Worm (Caenorhabditis elegans) whole organism, midembryonic: Measurements from ENCODE around the gene AH9.3.
A peak's percentile ranks its signal among the peaks of the same experiment; 100 is the strongest.

Source experiments
- T22C8.4 ChIP-seq: fragments of 200-800 bp; sonication (Bioruptor generic); IDR thresholded peaks from 2 replicates; pipeline ENCODE4 v1.3.6; 2022; ENCODE audit warnings: missing genetic modification characterization, missing compliant biosample characterization
- cog-1 ChIP-seq: sonication (generic microtip); optimal IDR thresholded peaks from 2 replicates; lab custom pipeline; 2016; ENCODE audit warnings: missing genetic modification characterization, missing compliant biosample characterization
- flt-1 ChIP-seq: fragments of 200-800 bp; sonication (Bioruptor generic); IDR thresholded peaks from 2 replicates; pipeline ENCODE4 v1.3.6; 2022; ENCODE audit warnings: missing genetic modification characterization, missing compliant biosample characterization
- klf-2 ChIP-seq: fragments of 200-800 bp; sonication (Bioruptor generic); conservative IDR thresholded peaks from 2 replicates; pipeline ENCODE4 v1.3.6; 2022; ENCODE audit warnings: missing genetic modification reagents, missing genetic modification characterization, missing compliant biosample characterization
- med-1 ChIP-seq: sonication (generic microtip); optimal IDR thresholded peaks from 2 replicates; lab custom pipeline; 2017; ENCODE audit warnings: missing genetic modification characterization, mild to moderate bottlenecking, missing compliant biosample characterization, antibody characterized with exemption, missing genetic modification reagents; ENCODE audit not compliant: insufficient read depth
- ref-1 ChIP-seq: fragments of 200-800 bp; sonication (Bioruptor generic); conservative IDR thresholded peaks from 2 replicates; pipeline ENCODE4 v1.3.6; 2022; ENCODE audit warnings: missing genetic modification reagents, missing genetic modification characterization, missing compliant biosample characterization
- tab-1 ChIP-seq: fragments of 200-800 bp; sonication (Bioruptor generic); IDR thresholded peaks from 2 replicates; pipeline ENCODE4 v1.3.6; 2022; ENCODE audit warnings: missing genetic modification characterization, missing compliant biosample characterization
- ztf-23 ChIP-seq: fragments of 200-800 bp; sonication (Bioruptor generic); IDR thresholded peaks from 2 replicates; pipeline ENCODE4 v1.3.6; 2022; ENCODE audit warnings: missing genetic modification reagents, missing genetic modification characterization, missing compliant biosample characterization
- ztf-29 ChIP-seq: fragments of 200-800 bp; sonication (Bioruptor generic); IDR thresholded peaks from 2 replicates; pipeline ENCODE4 v1.3.6; 2022; ENCODE audit warnings: missing genetic modification reagents, missing genetic modification characterization, missing compliant biosample characterization

Gene AH9.3

DNA sequence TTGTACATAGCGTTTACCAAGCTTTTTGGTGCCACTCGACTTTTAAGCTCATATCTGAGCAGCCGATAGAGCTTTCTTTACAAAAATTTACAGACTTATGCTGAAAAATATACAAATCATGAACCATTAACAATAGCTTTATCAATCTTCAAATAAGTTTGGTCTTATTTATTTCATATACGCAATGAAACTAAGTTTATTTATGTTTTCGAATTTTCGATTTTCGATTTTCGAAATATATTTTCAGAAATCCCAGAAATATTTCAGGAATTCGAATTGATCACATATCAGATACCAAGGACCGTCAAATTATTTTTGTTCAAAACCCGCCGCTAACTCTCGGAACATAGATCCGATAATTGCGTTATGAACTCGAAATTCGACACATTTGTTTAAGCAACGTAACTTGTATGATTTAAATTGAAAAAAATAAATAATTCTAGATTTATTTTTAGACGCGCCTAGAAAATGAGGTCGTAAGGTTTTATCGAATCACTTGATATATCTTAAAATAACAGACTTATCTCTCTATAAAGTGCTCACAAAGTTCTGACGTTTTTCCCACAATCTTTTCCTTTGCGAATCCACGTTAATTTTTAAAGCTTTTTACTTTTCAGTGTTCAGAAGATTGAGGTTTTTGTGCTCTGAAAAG is 19.6 kb downstream of the AH9.3 start:
- TF ChIP-seq T22C8.4 (GFP tag; lab: Robert Waterston, UW): no peak

DNA sequence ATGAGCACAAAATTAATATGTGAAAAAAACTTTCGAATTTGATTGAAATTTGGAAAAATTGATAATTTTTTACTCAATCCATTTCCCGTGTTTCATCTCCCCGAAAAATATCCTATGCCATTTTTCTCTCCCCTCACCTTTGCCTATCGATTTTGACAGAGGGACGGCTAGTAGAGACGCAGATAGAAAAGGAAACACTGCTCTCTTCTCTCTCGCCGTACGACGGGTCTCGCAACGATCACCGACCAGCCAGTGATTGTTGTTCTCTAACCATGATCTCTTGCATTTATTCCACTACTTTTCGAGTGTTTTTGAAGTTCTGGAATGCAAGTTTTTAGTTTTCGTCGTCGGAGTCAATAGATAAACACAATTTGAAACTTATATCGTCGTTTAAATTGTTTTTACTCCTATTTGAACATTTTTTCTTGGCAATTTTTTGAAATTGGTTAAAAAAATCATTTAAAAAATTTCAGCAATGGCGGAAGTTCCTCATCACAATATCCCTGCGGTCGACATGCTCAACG is 23.4 kb downstream of the AH9.3 start, which contains the start of gene vha-15:
Gene vha-15 (plus strand): TSS at position 474 of the 524 bp plus-strand sequence.
- peak; percentile 62 for TF ChIP-seq cog-1 (tag; lab: Kevin White, UChicago)
- no peak for TF ChIP-seq ref-1 (GFP tag; lab: Robert Waterston, UW)
- no peak for TF ChIP-seq tab-1 (GFP tag; lab: Robert Waterston, UW)
- peak; percentile 85 for TF ChIP-seq T22C8.4 (GFP tag; lab: Robert Waterston, UW)
- TF ChIP-seq ztf-23 (GFP tag; lab: Robert Waterston, UW): 0 out of 2 replicates have a peak, but pooled peaks have one; percentile 15
- TF ChIP-seq med-1 (GFP tag; lab: Kevin White, UChicago): no peak
- TF ChIP-seq flt-1 (GFP tag; lab: Robert Waterston, UW): no peak

DNA sequence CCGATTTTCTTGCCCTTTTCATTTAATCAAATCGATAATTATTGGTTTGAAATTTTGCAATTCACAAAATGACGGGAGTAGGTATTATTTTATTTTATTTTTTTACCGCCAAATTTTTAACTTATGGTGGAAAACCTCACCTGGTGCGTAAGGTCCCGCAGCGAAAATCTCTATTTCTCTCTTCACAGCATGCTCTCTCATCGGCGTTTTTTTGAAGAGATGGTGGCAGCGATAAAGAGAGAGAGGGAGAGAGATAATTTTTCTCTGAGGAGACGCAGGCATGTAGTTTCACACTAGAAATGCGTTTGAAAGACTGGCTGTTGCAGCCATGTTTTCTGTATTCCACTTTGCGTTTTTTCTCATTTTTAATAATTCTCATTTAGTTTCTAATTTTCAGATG is 27.0 kb downstream of the AH9.3 start, which contains the start of gene T14F9.2:
Gene T14F9.2 (plus strand): TSS at position 396 of the 400 bp plus-strand sequence.
- TF ChIP-seq klf-2 (GFP tag; lab: Robert Waterston, UW) (no peak), ref-1 (GFP tag; lab: Robert Waterston, UW) (no peak), flt-1 (GFP tag; lab: Robert Waterston, UW) (no peak), T22C8.4 (GFP tag; lab: Robert Waterston, UW) (no peak), med-1 (GFP tag; lab: Kevin White, UChicago) (no peak), cog-1 (tag; lab: Kevin White, UChicago) (no peak), ztf-23 (GFP tag; lab: Robert Waterston, UW) (no peak), tab-1 (GFP tag; lab: Robert Waterston, UW) (no peak), ztf-29 (GFP tag; lab: Robert Waterston, UW) (no peak)

DNA sequence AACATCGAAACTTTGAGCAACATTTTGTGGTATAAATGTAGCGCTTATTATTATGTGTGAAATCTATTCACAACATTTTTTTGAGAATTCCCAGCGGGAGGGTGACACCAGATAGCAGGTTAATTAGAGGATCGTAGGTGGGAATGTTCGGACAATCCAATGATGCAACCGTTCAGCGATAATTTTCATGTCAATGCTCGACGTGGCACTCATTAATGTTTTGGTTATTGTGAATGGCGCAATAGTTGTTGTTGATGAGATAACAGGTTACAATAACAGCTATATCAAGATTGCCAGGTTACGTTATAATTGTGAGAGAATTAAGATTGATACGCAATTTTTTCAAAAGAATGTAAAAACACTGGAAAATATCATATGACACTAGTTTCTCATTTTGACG is 29.6 kb downstream of the AH9.3 start:
- TF ChIP-seq flt-1 (GFP tag; lab: Robert Waterston, UW) (no peak), tab-1 (GFP tag; lab: Robert Waterston, UW) (no peak), ztf-29 (GFP tag; lab: Robert Waterston, UW) (no peak), cog-1 (tag; lab: Kevin White, UChicago) (no peak), klf-2 (GFP tag; lab: Robert Waterston, UW) (no peak), T22C8.4 (GFP tag; lab: Robert Waterston, UW) (no peak), ref-1 (GFP tag; lab: Robert Waterston, UW) (no peak), ztf-23 (GFP tag; lab: Robert Waterston, UW) (no peak), med-1 (GFP tag; lab: Kevin White, UChicago) (no peak)

DNA sequence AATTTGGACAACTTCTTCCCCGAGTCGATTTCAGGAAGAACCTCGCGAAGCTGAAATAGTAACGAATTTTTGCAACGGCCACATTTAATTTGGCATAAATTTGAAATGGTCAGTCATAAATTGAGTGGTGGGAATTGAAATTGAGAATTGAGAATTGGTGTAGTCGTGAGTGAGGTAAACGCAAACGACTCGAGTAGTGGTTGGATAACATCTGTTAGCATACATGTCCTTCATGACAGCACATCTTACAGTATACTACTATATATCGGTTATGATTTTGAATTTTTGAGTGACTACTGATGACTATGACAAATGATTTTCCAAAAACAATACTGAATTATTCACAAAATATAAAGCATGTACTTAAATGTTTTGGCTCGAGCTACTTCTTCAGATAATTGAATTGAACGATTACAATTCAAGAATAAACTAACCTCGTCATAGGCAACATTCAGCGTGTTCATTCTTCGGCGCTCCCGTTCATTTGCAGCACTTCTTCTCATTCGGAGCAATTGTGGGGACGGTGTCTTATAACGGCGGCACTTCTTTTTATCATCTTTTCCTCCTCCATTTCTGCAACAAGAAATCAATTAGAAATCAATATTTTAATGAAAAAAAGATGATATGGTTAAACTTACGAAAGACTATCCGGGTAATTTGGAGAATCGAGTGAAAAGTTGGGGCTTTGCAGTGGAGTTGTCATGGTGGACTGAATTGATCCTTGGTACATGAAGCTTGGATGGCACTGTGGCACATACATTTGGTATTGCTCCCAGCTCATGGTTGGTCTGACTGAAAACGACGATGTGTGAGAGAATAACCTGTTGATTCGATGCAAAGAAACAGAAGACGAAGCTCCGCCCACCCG is 31.4 kb downstream of the AH9.3 start, which contains the start of gene lin-32:
Gene lin-32 (minus strand): TSS at position 818 of the 868 bp plus-strand sequence.
- no peak for TF ChIP-seq klf-2 (GFP tag; lab: Robert Waterston, UW)
- TF ChIP-seq ref-1 (GFP tag; lab: Robert Waterston, UW): no peak
- TF ChIP-seq ztf-23 (GFP tag; lab: Robert Waterston, UW): no peak
- no peak for TF ChIP-seq ztf-29 (GFP tag; lab: Robert Waterston, UW)
- no peak for TF ChIP-seq tab-1 (GFP tag; lab: Robert Waterston, UW)
- no peak for TF ChIP-seq T22C8.4 (GFP tag; lab: Robert Waterston, UW)
- no peak for TF ChIP-seq cog-1 (tag; lab: Kevin White, UChicago)
- no peak for TF ChIP-seq flt-1 (GFP tag; lab: Robert Waterston, UW)
- TF ChIP-seq med-1 (GFP tag; lab: Kevin White, UChicago): no peak

DNA sequence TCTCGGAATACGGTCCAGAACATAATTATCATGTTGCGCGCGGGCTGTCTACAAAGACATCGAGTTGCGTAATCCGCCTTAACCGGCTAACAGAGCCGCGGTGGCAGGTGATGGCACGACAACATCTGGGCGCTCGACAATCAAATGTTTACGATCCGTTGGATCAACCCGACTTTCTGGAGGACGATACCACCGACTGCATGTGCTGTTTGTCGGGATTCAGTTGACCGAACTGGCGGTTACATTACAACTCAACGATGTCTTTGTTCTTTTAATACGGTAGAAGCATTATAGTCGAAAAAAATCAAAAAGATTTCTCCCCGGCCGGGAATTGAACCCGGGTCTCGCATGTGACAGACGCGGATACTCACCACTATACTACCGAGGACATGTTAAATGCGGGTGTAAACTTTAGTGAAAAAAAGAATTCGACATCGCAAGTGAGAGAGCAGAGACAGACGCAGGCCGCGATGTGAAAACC is 34.0 kb downstream of the AH9.3 start:
- TF ChIP-seq ref-1 (GFP tag; lab: Robert Waterston, UW) (peak; percentile 80), ztf-23 (GFP tag; lab: Robert Waterston, UW) (peak; percentile 90), cog-1 (tag; lab: Kevin White, UChicago) (peak; percentile 81), tab-1 (GFP tag; lab: Robert Waterston, UW) (peak; percentile 84), T22C8.4 (GFP tag; lab: Robert Waterston, UW) (peak; percentile 81), med-1 (GFP tag; lab: Kevin White, UChicago) (peak; percentile 43), ztf-29 (GFP tag; lab: Robert Waterston, UW) (peak; percentile 80), flt-1 (GFP tag; lab: Robert Waterston, UW) (peak; percentile 90), klf-2 (GFP tag; lab: Robert Waterston, UW) (peak; percentile 87)

DNA sequence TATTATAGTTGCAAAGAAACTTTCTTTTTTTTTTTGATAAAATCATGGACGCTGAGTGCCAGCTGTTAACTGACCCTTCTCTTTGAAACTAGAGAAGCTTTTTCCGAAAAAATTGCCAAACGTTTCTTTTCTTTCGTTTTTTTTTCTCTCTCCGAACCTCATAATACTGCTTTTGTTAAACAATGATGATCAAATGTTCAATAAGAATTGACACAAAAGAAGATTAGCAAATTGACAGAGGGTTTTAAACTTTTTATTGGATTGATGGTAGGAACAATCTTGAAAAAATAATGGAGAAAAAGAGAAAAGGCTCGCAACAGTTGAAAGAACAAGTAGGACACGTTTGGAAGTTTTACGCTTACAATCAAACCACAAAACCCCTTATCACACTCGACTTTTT is 40.1 kb downstream of the AH9.3 start, which contains the start of gene hex-1:
Gene hex-1 (plus strand): TSS at position 301 of the 400 bp plus-strand sequence.
- TF ChIP-seq med-1 (GFP tag; lab: Kevin White, UChicago) (no peak), klf-2 (GFP tag; lab: Robert Waterston, UW) (no peak), cog-1 (tag; lab: Kevin White, UChicago) (no peak)

DNA sequence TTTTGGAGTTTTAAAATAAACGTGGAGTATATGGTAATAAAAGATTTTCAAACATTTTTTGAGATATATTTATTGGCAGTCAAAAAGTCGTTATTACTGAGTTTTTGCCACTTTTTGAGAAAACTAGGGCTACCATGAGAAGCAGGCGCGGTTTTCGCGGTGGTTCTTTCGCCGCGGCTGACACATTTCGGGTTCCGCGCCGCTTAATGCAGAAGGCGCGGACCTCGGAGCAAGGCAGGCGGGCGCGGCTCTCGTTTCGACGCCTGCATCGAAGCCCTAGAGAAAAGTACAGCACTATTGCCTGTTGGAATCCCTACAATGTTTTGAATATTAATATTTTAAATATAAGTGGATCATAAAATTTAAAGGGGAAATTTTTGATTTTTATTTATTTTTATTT is 41.5 kb downstream of the AH9.3 start:
- TF ChIP-seq med-1 (GFP tag; lab: Kevin White, UChicago) (no peak), cog-1 (tag; lab: Kevin White, UChicago) (no peak), ztf-23 (GFP tag; lab: Robert Waterston, UW) (no peak), tab-1 (GFP tag; lab: Robert Waterston, UW) (no peak), T22C8.4 (GFP tag; lab: Robert Waterston, UW) (no peak), flt-1 (GFP tag; lab: Robert Waterston, UW) (no peak), ztf-29 (GFP tag; lab: Robert Waterston, UW) (no peak), ref-1 (GFP tag; lab: Robert Waterston, UW) (no peak), klf-2 (GFP tag; lab: Robert Waterston, UW) (no peak)
